4 fruit fly cellular contexts compared by ENCODE assay signal in genomic region chr2L:15038339-15039308, dm6.
TF ChIP-seq lines count a peak whose summit lies in the region.

Gene CIAPIN1, minus strand, starts transcription at chr2L:15038861.

- no peak for TF ChIP-seq CTCF in whole organism, embryonic (GFP tag; optimal IDR thresholded peaks at IDR 0.05; lab: Kevin White, UChicago)

TF ChIP-seq in whole organism, adult, 20 proteins besides CTCF, POLR2A, EP300 and RAD21:
- TF ChIP-seq CG7101 (tag; optimal IDR thresholded peaks at IDR 0.05; lab: Kevin White, UChicago): no peak
- no peak for TF ChIP-seq CG1620 (GFP tag; optimal IDR thresholded peaks at IDR 0.05; lab: Kevin White, UChicago)
- no peak for TF ChIP-seq pad (GFP tag; optimal IDR thresholded peaks at IDR 0.05; lab: Kevin White, UChicago)
- no peak for TF ChIP-seq tj (GFP tag; optimal IDR thresholded peaks at IDR 0.05; lab: Kevin White, UChicago)
- TF ChIP-seq kay (GFP tag; lab: Kevin White, UChicago; ENCODE audit: borderline replicate concordance): peak; percentile 38
- peak; percentile 79 to 86 for TF ChIP-seq cnc (optimal IDR thresholded peaks at IDR 0.05; lab: Kevin White, UChicago)
- no peak for TF ChIP-seq CG12768 (GFP tag; optimal IDR thresholded peaks at IDR 0.05; lab: Kevin White, UChicago)
- TF ChIP-seq Crg-1 (GFP tag; optimal IDR thresholded peaks at IDR 0.05; lab: Kevin White, UChicago): no peak
- no peak for TF ChIP-seq CG5204 (GFP tag; optimal IDR thresholded peaks at IDR 0.05; lab: Kevin White, UChicago)
- TF ChIP-seq Hr96 (GFP tag; optimal IDR thresholded peaks at IDR 0.05; lab: Kevin White, UChicago): no peak

TF ChIP-seq in whole organism, embryonic, 481 proteins besides CTCF, POLR2A, EP300 and RAD21 (continues in another document):
- TF ChIP-seq Elba2 (GFP tag; optimal IDR thresholded peaks at IDR 0.05; lab: Kevin White, UChicago): no peak
- TF ChIP-seq vnd (GFP tag; IDR thresholded peaks at IDR 0.05; lab: Robert Waterston, UW; ENCODE audit: partially characterized antibody): peak; percentile 16; the same call in 2 of the 3 replicates
- no peak for TF ChIP-seq toy (GFP tag; IDR thresholded peaks at IDR 0.05; lab: Robert Waterston, UW)
- peak; percentile 40; the same call in 1 of the 3 replicates for TF ChIP-seq CG7963 (GFP tag; IDR thresholded peaks at IDR 0.05; lab: Robert Waterston, UW; ENCODE audit: partially characterized antibody)
- peak; percentile 29 for TF ChIP-seq pzg (GFP tag; optimal IDR thresholded peaks at IDR 0.05; lab: Kevin White, UChicago)
- no peak for TF ChIP-seq CG4328 (GFP tag; optimal IDR thresholded peaks at IDR 0.05; lab: Kevin White, UChicago)
- TF ChIP-seq hbn (GFP tag; IDR thresholded peaks at IDR 0.05; lab: Robert Waterston, UW; ENCODE audit: partially characterized antibody): peak; percentile 55
- no peak for TF ChIP-seq zen (tag; optimal IDR thresholded peaks at IDR 0.05; lab: Kevin White, UChicago)
- no peak for TF ChIP-seq gsb (GFP tag; IDR thresholded peaks at IDR 0.05; lab: Robert Waterston, UW)
- no peak for TF ChIP-seq Atf3 (GFP tag; optimal IDR thresholded peaks at IDR 0.05; lab: Kevin White, UChicago)
- TF ChIP-seq az2 (GFP tag; optimal IDR thresholded peaks at IDR 0.05; lab: Kevin White, UChicago): no peak
- peak; percentile 97 for TF ChIP-seq CG3995 (GFP tag; optimal IDR thresholded peaks at IDR 0.05; lab: Kevin White, UChicago)
- TF ChIP-seq Myb (GFP tag; optimal IDR thresholded peaks at IDR 0.05; lab: Kevin White, UChicago): peak; percentile 12
- TF ChIP-seq Antp (GFP tag; optimal IDR thresholded peaks at IDR 0.05; lab: Kevin White, UChicago): no peak
- no peak for TF ChIP-seq Chrac-16 (GFP tag; optimal IDR thresholded peaks at IDR 0.05; lab: Kevin White, UChicago)
- TF ChIP-seq row (GFP tag; IDR thresholded peaks at IDR 0.05; lab: Robert Waterston, UW): peak; percentile 16
- no peak for TF ChIP-seq CG9727 (GFP tag; optimal IDR thresholded peaks at IDR 0.05; lab: Kevin White, UChicago)
- no peak for TF ChIP-seq CG12391 (tag; optimal IDR thresholded peaks at IDR 0.05; lab: Kevin White, UChicago)
- TF ChIP-seq MESR4 (GFP tag; optimal IDR thresholded peaks at IDR 0.05; lab: Kevin White, UChicago): peak; percentile 69
- TF ChIP-seq Fer2 (tag; optimal IDR thresholded peaks at IDR 0.05; lab: Kevin White, UChicago): no peak
- no peak for TF ChIP-seq HLH54F (GFP tag; optimal IDR thresholded peaks at IDR 0.05; lab: Kevin White, UChicago)
- no peak for TF ChIP-seq phol (tag; optimal IDR thresholded peaks at IDR 0.05; lab: Kevin White, UChicago)
- no peak for TF ChIP-seq B-H1 (GFP tag; IDR thresholded peaks at IDR 0.05; lab: Robert Waterston, UW)
- no peak for TF ChIP-seq CG31365 (tag; optimal IDR thresholded peaks at IDR 0.05; lab: Kevin White, UChicago)
- peak; percentile 46; the same call in 1 of the 3 replicates for TF ChIP-seq mld (GFP tag; IDR thresholded peaks at IDR 0.05; lab: Robert Waterston, UW; ENCODE audit: partially characterized antibody)
- TF ChIP-seq hb (GFP tag; IDR thresholded peaks at IDR 0.05; lab: Robert Waterston, UW; ENCODE audit: partially characterized antibody): no peak

TF ChIP-seq in whole organism, prepupa, 60 proteins besides CTCF, POLR2A, EP300 and RAD21:
- TF ChIP-seq CG15336 (GFP tag; IDR thresholded peaks at IDR 0.05; lab: Robert Waterston, UW) (no peak), vri (GFP tag; optimal IDR thresholded peaks at IDR 0.05; lab: Kevin White, UChicago) (no peak), Eip78C (GFP tag; lab: Kevin White, UChicago) (peak; percentile 8)

TF ChIP-seq in whole organism, pupa, 21 proteins besides CTCF, POLR2A, EP300 and RAD21:
- TF ChIP-seq CG15710 (tag; optimal IDR thresholded peaks at IDR 0.05; lab: Kevin White, UChicago) (no peak), CG10348 (GFP tag; IDR thresholded peaks at IDR 0.05; lab: Robert Waterston, UW) (no peak), Pif1A (GFP tag; optimal IDR thresholded peaks at IDR 0.05; lab: Kevin White, UChicago) (no peak), EcR (GFP tag; optimal IDR thresholded peaks at IDR 0.05; lab: Kevin White, UChicago) (peak; percentile 67)
